Worm (Caenorhabditis elegans): Measurements from ENCODE around the gene Y43B11AR.3.

ce11 chrIV:7131780-7132179 lies 48.3 kb upstream of the Y43B11AR.3 start, which contains the start of gene grsp-3:
- TF ChIP-seq ama-1 (optimal IDR thresholded peaks at IDR 0.05) = no peak
- TF ChIP-seq aly-2 (tag; optimal IDR thresholded peaks at IDR 0.05) = no peak
- TF ChIP-seq nhr-67 (tag; optimal IDR thresholded peaks at IDR 0.05) = no peak
- TF ChIP-seq unc-62 (GFP tag; optimal IDR thresholded peaks at IDR 0.05) = no peak
- TF ChIP-seq nhr-25 (tag; optimal IDR thresholded peaks at IDR 0.05) = peak; percentile 77

Measured in whole organism, L3 larva.